Worm (Caenorhabditis elegans): ENCODE results near the gene gcy-11.
A peak's percentile ranks its signal among the peaks of the same experiment; 100 is the strongest.

Gene gcy-11

DNA sequence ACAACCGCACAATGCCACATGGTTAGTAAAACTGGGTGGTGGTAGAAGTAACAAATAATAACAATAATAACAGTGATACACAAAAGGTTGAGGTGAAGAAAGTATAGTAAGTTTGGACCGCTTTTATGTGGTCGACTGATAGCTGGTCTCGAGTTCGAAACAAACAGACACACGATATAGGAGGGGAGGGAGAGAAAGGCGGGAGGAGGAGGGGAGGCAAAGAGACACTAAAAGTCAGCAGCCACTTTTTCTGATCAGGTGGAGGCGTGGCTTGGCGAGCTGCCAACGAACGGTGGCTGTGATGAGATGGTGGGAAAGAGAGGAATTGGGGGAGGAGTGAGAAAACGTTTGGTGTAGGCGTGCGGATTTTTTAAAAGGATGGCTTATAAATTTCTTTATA is 3.0 kb upstream of the gcy-11 start (continued):
- TF ChIP-seq ets-5 (GFP tag; IDR thresholded peaks at IDR 0.05) (no peak), tbx-2 (tag; optimal IDR thresholded peaks at IDR 0.05) (no peak), ceh-8 (GFP tag; optimal IDR thresholded peaks at IDR 0.05) (no peak), nhr-237 (tag; optimal IDR thresholded peaks at IDR 0.05) (no peak), ces-1 (GFP tag; optimal IDR thresholded peaks at IDR 0.05) (no peak), rnt-1 (tag; optimal IDR thresholded peaks at IDR 0.05) (peak; percentile 33), unc-62 (GFP tag; optimal IDR thresholded peaks at IDR 0.05) (no peak), C16A3.4 (tag; optimal IDR thresholded peaks at IDR 0.05) (no peak), aly-2 (tag; optimal IDR thresholded peaks at IDR 0.05) (no peak), nhr-20 (tag; optimal IDR thresholded peaks at IDR 0.05) (peak; percentile 33), nhr-12 (tag; optimal IDR thresholded peaks at IDR 0.05) (no peak), nhr-47 (tag; optimal IDR thresholded peaks at IDR 0.05) (no peak), lin-35 (GFP tag; optimal IDR thresholded peaks at IDR 0.05) (peak in 1 of 2 experiments; percentile 48), fkh-10 (GFP tag; optimal IDR thresholded peaks at IDR 0.05) (no peak), nhr-11 (tag; optimal IDR thresholded peaks at IDR 0.05) (no peak), unc-130 (tag; optimal IDR thresholded peaks at IDR 0.05) (peak; percentile 38), lir-3 (tag; optimal IDR thresholded peaks at IDR 0.05; ENCODE audit: poor library complexity) (no peak), hpl-2 (GFP tag; optimal IDR thresholded peaks at IDR 0.05) (no peak), ceh-63 (GFP tag; optimal IDR thresholded peaks at IDR 0.05) (no peak), tlp-1 (tag; optimal IDR thresholded peaks at IDR 0.05) (no peak), mab-9 (GFP tag; IDR thresholded peaks at IDR 0.05) (no peak), pax-3 (tag; optimal IDR thresholded peaks at IDR 0.05) (no peak), nhr-77 (tag; optimal IDR thresholded peaks at IDR 0.05) (no peak), snu-23 (GFP tag; optimal IDR thresholded peaks at IDR 0.05) (peak; percentile 19), swsn-7 (tag; optimal IDR thresholded peaks at IDR 0.05) (no peak), mdl-1 (tag; optimal IDR thresholded peaks at IDR 0.05) (peak in 1 of 2 experiments; percentile 55), fkh-4 (tag; optimal IDR thresholded peaks at IDR 0.05; ENCODE audit: borderline replicate concordance) (no peak), sptf-1 (tag; optimal IDR thresholded peaks at IDR 0.05) (no peak), lin-39 (tag; optimal IDR thresholded peaks at IDR 0.05) (no peak), unc-86 (tag; optimal IDR thresholded peaks at IDR 0.05) (no peak), aha-1 (tag; optimal IDR thresholded peaks at IDR 0.05) (no peak), vab-15 (tag; optimal IDR thresholded peaks at IDR 0.05) (no peak), pqm-1 (tag; optimal IDR thresholded peaks at IDR 0.05) (no peak), ceh-88 (GFP tag; IDR thresholded peaks at IDR 0.05) (no peak), zag-1 (tag; optimal IDR thresholded peaks at IDR 0.05) (no peak), ztf-4 (tag; optimal IDR thresholded peaks at IDR 0.05) (no peak), nhr-85 (tag) (peak; percentile 71)

DNA sequence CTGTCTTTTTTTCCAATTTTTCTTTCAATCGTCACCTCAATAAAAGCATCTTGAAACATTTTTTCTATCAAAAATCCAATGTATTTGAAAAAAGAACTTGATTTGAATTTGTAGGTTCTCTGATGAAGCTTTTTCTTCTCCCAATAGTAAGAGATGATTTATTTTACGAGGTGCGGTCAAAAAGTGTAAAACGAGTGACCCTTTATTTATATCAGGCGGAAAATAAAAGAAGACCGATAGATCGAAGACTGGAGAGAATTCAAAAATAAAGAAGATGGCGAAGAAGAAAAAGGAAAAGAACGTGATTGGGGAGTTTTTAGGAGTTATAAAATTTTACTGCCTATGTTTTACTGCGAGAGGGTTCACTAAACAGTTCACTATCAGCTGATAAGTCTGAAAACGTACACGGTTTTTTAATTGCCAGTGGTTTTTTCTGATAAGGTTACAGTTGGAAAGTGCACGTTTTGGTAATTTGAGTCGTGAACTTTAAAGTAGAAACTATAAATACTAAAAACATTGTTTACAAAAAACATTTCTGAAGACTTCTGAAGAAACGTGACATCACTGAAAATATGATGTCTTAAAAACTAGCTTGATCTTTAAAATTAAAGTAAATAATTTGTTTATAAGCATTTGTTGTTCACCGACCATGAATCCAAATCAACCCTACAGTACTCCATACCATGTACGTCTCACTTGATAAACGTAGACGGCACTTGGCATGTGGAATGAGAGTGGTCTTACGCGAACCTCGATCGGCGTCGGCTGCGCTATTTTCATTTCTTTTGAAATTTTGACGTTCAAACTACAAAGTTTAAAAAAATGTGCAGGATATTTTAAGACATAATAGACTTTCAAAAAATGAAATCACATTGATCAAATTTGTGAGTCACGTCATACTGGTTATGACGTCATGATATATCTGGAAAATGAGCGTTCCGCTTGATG is 729 bp upstream of the gcy-11 start:
- TF ChIP-seq fkh-10 (GFP tag; optimal IDR thresholded peaks at IDR 0.05) (no peak), unc-86 (tag; optimal IDR thresholded peaks at IDR 0.05) (no peak), blmp-1 (tag; optimal IDR thresholded peaks at IDR 0.05) (peak; percentile 21), C04F5.9 (tag; optimal IDR thresholded peaks at IDR 0.05) (no peak), nhr-77 (tag; optimal IDR thresholded peaks at IDR 0.05) (no peak), nhr-28 (tag; optimal IDR thresholded peaks at IDR 0.05) (no peak), lin-15B (tag; optimal IDR thresholded peaks at IDR 0.05) (no peak), nhr-71 (tag; optimal IDR thresholded peaks at IDR 0.05) (peak; percentile 20), nhr-84 (tag; optimal IDR thresholded peaks at IDR 0.05) (no peak), grh-1 (GFP tag; IDR thresholded peaks at IDR 0.05) (no peak), elt-3 (tag; optimal IDR thresholded peaks at IDR 0.05) (no peak), ztf-11 (tag; optimal IDR thresholded peaks at IDR 0.05) (no peak), lin-14 (GFP tag; optimal IDR thresholded peaks at IDR 0.05) (peak; percentile 41), zag-1 (tag; optimal IDR thresholded peaks at IDR 0.05) (no peak), mdl-1 (tag; optimal IDR thresholded peaks at IDR 0.05) (no peak), zip-4 (GFP tag; optimal IDR thresholded peaks at IDR 0.05) (no peak), nhr-85 (tag) (peak; percentile 78), efl-3 (GFP tag; optimal IDR thresholded peaks at IDR 0.05) (no peak), lin-13 (GFP tag; optimal IDR thresholded peaks at IDR 0.05) (no peak), egl-27 (tag; optimal IDR thresholded peaks at IDR 0.05) (no peak), snpc-4 (tag; optimal IDR thresholded peaks at IDR 0.05) (peak; percentile 30)
